Worm (Caenorhabditis elegans): Measurements from ENCODE around the gene lim-6.

DNA sequence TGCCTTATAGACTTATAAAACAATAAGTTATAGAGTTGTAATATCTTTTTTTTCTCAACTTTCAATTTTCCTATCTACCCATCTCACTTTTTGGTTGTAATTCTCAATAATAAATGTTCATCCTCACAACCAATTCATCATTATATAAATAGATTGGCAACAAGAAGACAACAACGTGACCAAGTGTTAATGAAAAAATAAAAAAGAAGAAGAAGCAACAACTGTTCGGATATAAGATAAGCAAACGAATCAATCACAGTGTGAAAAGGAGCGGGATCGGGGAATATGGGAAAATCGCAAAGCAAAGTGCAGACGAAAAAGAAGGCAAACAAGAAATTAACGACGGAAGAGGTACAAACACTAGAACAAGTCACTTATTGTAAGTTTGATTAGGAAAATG lies 18.3 kb upstream of the lim-6 start, which contains the start of gene ncs-3:
- TF ChIP-seq ceh-36 (tag; optimal IDR thresholded peaks at IDR 0.05) (no peak), hmg-4 (GFP tag; optimal IDR thresholded peaks at IDR 0.05) (no peak), ama-1 (optimal IDR thresholded peaks at IDR 0.05) (no peak), scrt-1 (GFP tag; IDR thresholded peaks at IDR 0.05) (no peak), aly-1 (tag; optimal IDR thresholded peaks at IDR 0.05) (no peak), pes-1 (GFP tag; IDR thresholded peaks at IDR 0.05) (no peak), tbx-11 (GFP tag; IDR thresholded peaks at IDR 0.05) (no peak), tbx-37 (GFP tag; conservative IDR thresholded peaks at IDR 0.05) (no peak), B0310.2 (tag; optimal IDR thresholded peaks at IDR 0.05) (no peak), ceh-13 (GFP tag; optimal IDR thresholded peaks at IDR 0.05) (no peak), hmbx-1 (tag; optimal IDR thresholded peaks at IDR 0.05) (no peak), hnd-1 (tag; optimal IDR thresholded peaks at IDR 0.05) (no peak)

Data from whole organism, early embryonic.